Fruit fly (Drosophila melanogaster) whole organism: ENCODE measurements around the gene CG34408.

ENCODE experiments used
- CG8478 ChIP-seq: fragments of >200 bp; optimal IDR thresholded peaks from 2 replicates; lab custom pipeline; 2018; ENCODE audit warnings: inconsistent platforms
- Dll ChIP-seq: fragments of >200 bp; optimal IDR thresholded peaks from 2 replicates; lab custom pipeline; 2017
- EcR ChIP-seq, 2 experiments: fragments of >200 bp; optimal IDR thresholded peaks; 2 replicates each; lab custom pipeline; 2017; ENCODE audit warnings: missing biosample characterization in 2 of 2, missing genetic modification characterization in 2 of 2, missing genetic modification reagents in 2 of 2
- pan ChIP-seq: fragments of >200 bp; optimal IDR thresholded peaks from 2 replicates; lab custom pipeline; 2017
- psq ChIP-seq: fragments of >200 bp; optimal IDR thresholded peaks from 2 replicates; lab custom pipeline; 2017
- usp ChIP-seq: fragments of >200 bp; optimal IDR thresholded peaks from 2 replicates; lab custom pipeline; 2017; ENCODE audit warnings: missing biosample characterization, missing genetic modification characterization, mixed read lengths

Gene CG34408

DNA sequence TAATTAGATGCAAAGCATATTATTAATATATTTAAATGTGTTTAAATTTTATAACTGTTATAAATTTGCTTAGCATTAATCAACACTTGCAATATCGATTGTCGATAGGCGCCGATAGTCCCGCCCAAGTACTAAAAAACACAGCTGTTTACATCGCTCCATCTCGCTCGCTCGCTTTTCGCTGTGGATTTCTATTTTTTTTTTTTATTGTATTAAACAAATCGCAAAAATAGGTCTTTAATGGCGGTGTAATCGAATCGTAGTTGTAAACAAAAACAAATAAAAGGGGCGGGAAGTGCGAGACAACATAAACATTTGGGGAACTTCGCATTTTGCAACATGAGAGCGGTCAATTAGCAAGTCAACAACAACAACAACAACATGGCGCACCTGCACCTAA is at the start of gene CG34408:
Gene CG34408, plus strand, starts transcription at position 156 of the 400 bp plus-strand sequence.
- TF ChIP-seq CG8478 (lab: Kevin White, UChicago) = no peak
- TF ChIP-seq EcR (GFP tag; optimal IDR thresholded peaks at IDR 0.05; lab: Kevin White, UChicago) = no peak
- no peak for TF ChIP-seq psq (lab: Kevin White, UChicago)
- TF ChIP-seq Dll (lab: Kevin White, UChicago) = no peak
- TF ChIP-seq pan (lab: Kevin White, UChicago) = no peak
- TF ChIP-seq usp (GFP tag; lab: Kevin White, UChicago) = no peak

DNA sequence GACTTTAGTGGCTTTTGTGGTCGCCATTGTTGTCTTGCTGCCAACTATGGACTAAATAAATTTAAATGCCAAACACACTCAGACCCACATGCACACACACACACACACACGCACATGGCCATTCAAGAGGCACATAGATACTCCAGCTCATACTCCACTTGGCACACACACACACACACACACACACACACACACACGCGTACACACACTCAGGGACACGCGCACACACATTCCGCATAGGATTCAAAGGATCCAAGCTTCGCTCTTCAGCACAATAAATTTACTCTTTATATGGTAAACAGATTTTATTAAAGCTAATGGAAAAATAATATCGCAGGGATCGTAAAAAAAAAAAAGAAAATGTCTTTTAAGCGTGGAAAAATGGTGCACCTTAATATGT is 37.0 kb upstream of the CG34408 start:
- TF ChIP-seq psq (lab: Kevin White, UChicago) = no peak
- no peak for TF ChIP-seq CG8478 (lab: Kevin White, UChicago)
- TF ChIP-seq Dll (lab: Kevin White, UChicago) = no peak
- no peak for TF ChIP-seq usp (GFP tag; lab: Kevin White, UChicago)
- TF ChIP-seq pan (lab: Kevin White, UChicago) = no peak
- TF ChIP-seq EcR (GFP tag; optimal IDR thresholded peaks at IDR 0.05; lab: Kevin White, UChicago) = no peak

dm6 chrX:10184355-10185058 is 35.4 kb upstream of the CG34408 start:
- TF ChIP-seq psq (lab: Kevin White, UChicago) = no peak
- no peak for TF ChIP-seq EcR (GFP tag; optimal IDR thresholded peaks at IDR 0.05; lab: Kevin White, UChicago)

dm6 chrX:10202595-10202994 is 17.3 kb upstream of the CG34408 start:
- TF ChIP-seq CG8478 (lab: Kevin White, UChicago) (no peak), Dll (lab: Kevin White, UChicago) (no peak), psq (lab: Kevin White, UChicago) (no peak), pan (lab: Kevin White, UChicago) (no peak), usp (GFP tag; lab: Kevin White, UChicago) (no peak), EcR (GFP tag; optimal IDR thresholded peaks at IDR 0.05; lab: Kevin White, UChicago) (no peak)

- no peak for TF ChIP-seq CG8478 (lab: Kevin White, UChicago)
- no peak for TF ChIP-seq usp (GFP tag; lab: Kevin White, UChicago)
- no peak for TF ChIP-seq pan (lab: Kevin White, UChicago)
- TF ChIP-seq psq (lab: Kevin White, UChicago) = no peak
- no peak for TF ChIP-seq Dll (lab: Kevin White, UChicago)
- no peak for TF ChIP-seq EcR (GFP tag; optimal IDR thresholded peaks at IDR 0.05; lab: Kevin White, UChicago)
These were observed 13.8 kb upstream of the CG34408 start for dm6 chrX:10206086-10206485.

DNA sequence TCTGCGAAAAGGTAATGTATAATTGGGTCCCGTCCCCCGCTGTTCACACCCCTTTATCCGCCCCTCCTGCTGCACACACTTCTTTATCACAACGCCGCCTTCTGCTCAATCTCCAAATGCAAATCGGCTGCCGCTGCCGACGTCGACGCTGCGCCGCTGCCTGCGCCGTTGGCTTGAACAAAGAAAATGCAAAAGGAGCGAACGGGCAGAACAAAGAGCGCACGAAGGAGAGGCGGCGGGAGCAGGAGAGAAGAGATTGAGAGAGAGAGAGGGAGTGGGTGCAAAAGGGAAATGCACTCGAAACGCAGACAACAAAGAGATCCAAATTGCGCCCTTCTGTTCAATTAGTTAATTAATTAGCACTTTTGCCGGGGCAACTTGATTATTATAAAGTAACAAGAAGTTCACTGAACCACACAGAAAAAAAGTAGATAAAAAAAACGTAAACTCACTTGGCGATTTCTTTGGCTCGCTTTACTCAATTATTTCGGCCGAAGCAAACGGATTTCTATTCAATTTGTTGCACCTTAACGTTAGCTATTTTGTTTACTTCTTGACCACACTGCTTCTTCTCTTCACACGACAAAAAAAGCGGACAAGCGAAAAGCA is 10.2 kb upstream of the CG34408 start:
- TF ChIP-seq CG8478 (lab: Kevin White, UChicago) (no peak), pan (lab: Kevin White, UChicago) (no peak), usp (GFP tag; lab: Kevin White, UChicago) (no peak), EcR (GFP tag; optimal IDR thresholded peaks at IDR 0.05; lab: Kevin White, UChicago) (peak in 1 of 2 experiments; percentile 61), Dll (lab: Kevin White, UChicago) (peak; percentile 70), psq (lab: Kevin White, UChicago) (no peak)

DNA sequence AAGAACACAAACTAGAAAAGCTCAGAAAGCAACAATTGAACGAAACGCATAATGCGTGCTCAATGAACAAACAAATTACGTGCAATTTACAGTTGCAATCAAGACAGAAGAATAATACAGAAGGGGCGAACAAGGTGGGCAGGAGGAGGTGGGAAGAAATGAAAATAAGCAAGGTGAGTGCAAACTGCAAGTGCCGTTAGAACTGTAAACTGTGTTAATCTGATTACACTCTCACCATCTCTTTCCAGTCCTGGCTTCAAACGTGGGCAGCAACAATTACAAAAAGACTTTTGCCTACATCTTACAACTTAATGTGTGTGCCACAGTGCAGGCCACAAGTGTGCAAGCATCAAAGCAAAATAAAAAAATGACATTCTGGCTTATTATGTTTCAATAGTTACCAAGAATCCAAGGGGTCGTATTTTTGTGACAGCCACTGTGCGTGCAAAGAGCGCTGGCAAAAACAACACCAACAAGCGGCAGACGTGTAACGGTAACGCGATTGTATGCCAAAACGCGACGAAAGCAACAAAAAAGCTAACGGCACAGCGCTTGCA is 9.5 kb upstream of the CG34408 start:
- TF ChIP-seq psq (lab: Kevin White, UChicago) (peak; percentile 31), Dll (lab: Kevin White, UChicago) (no peak), pan (lab: Kevin White, UChicago) (no peak), usp (GFP tag; lab: Kevin White, UChicago) (no peak), CG8478 (lab: Kevin White, UChicago) (no peak), EcR (GFP tag; optimal IDR thresholded peaks at IDR 0.05; lab: Kevin White, UChicago) (peak in 1 of 2 experiments; percentile 8)

DNA sequence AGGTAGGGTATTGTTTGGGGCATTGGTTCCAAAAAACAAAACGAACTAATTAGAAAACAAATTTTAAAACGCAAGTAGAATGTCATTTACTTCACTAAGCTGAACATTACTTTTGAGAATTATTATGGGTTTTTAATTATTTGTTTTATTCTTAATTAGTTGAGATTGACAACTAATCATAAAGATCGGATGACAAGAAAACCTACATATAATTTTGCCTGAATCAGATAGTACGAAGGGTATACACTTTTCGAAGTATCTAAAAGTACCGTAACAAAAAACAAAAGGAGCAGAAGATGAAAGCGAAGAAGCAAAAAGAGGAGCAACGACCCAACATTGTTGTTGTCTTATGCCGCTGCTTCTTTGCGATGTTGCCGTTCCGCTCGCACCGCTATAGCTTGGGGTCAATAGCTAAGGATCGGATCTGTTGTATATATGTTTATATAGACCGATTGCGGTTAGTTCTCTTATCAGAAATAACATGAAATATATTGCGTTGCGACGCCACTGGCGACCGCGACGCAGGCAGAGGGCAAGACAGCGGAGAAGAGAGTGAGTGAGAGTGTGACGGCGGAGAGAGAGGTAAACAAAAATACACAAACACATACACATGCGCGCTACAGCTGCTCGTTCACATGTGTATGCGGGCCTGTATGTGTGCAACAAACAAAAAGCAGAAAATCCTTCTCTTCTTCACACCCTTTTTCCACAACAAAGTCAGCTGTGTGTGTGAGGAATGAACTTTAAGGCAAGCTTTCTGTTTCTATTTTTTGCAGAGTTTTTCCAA is 8.6 kb upstream of the CG34408 start:
- TF ChIP-seq CG8478 (lab: Kevin White, UChicago) (peak; percentile 17), Dll (lab: Kevin White, UChicago) (no peak), EcR (GFP tag; optimal IDR thresholded peaks at IDR 0.05; lab: Kevin White, UChicago) (peak; percentile 52 to 89)

dm6 chrX:10212118-10212517 is 7.8 kb upstream of the CG34408 start, which contains the start of gene Ypel:
Ypel (minus strand) TSS chrX:10212374.
- TF ChIP-seq psq (lab: Kevin White, UChicago) (no peak), usp (GFP tag; lab: Kevin White, UChicago) (no peak), EcR (GFP tag; optimal IDR thresholded peaks at IDR 0.05; lab: Kevin White, UChicago) (no peak), Dll (lab: Kevin White, UChicago) (no peak), pan (lab: Kevin White, UChicago) (no peak), CG8478 (lab: Kevin White, UChicago) (no peak)

dm6 chrX:10212687-10213329 is 7.1 kb upstream of the CG34408 start, which contains the start of gene ATPsyndelta:
ATPsyndelta (plus strand) TSS chrX:10212970.
- no peak for TF ChIP-seq usp (GFP tag; lab: Kevin White, UChicago)
- TF ChIP-seq pan (lab: Kevin White, UChicago) = no peak
- no peak for TF ChIP-seq CG8478 (lab: Kevin White, UChicago)
- TF ChIP-seq Dll (lab: Kevin White, UChicago) = no peak
- TF ChIP-seq psq (lab: Kevin White, UChicago) = no peak
- TF ChIP-seq EcR (GFP tag; optimal IDR thresholded peaks at IDR 0.05; lab: Kevin White, UChicago) = no peak
